Worm (Caenorhabditis elegans): ENCODE measurements around the gene mig-14.

DNA sequence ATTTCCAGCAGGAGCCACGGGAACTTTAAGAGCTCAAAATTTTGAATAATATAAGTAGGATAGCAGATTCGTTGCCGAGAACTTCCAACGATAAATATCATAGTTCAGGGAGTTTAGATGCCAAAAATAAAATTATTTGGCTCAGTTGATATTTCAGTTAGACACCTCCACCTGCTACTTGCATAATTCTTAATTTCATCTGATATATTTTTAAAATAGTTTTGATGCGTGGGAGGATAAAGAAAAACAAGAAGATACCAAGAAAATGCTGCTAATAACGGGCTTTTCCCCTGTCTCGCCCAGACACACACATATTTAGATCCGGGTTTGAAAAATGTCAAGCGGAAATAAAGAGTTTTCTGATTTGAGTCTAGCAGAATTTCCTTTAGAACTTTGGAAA lies 20.3 kb upstream of the mig-14 start, which contains the start of gene sre-46:
- TF ChIP-seq ceh-13 (GFP tag; optimal IDR thresholded peaks at IDR 0.05) (no peak), flt-1 (GFP tag; IDR thresholded peaks at IDR 0.05) (no peak)

All from whole organism, early embryonic.